Fruit fly (Drosophila melanogaster) whole organism, embryonic: ENCODE results near the gene chif.

Experiments
- BEAF-32 ChIP-seq: fragments of 200-800 bp; sonication (Bioruptor generic); optimal IDR thresholded peaks from 3 replicates; lab custom pipeline; 2017; ENCODE audit warnings: missing biosample characterization, missing genetic modification characterization, mild to moderate bottlenecking, moderate library complexity, missing genetic modification reagents
- Bgb ChIP-seq: fragments of 200-800 bp; sonication (Bioruptor generic); IDR thresholded peaks from 2 replicates; pipeline ENCODE4 v1.3.6; 2022; ENCODE audit warnings: missing biosample characterization, missing genetic modification characterization; ENCODE audit not compliant: partially characterized antibody
- CG10147 ChIP-seq: fragments of 200-800 bp; sonication (Bioruptor generic); optimal IDR thresholded peaks from 2 replicates; lab custom pipeline; 2019; ENCODE audit warnings: missing biosample characterization, mild to moderate bottlenecking, missing genetic modification characterization, moderate library complexity
- CG10267 ChIP-seq: fragments of 200-800 bp; sonication (Bioruptor generic); optimal IDR thresholded peaks from 2 replicates; lab custom pipeline; 2018; ENCODE audit warnings: missing biosample characterization, mild to moderate bottlenecking, missing genetic modification characterization, moderate library complexity
- CG10654 ChIP-seq: fragments of 200-800 bp; sonication (Bioruptor generic); optimal IDR thresholded peaks from 2 replicates; lab custom pipeline; 2016; ENCODE audit warnings: missing biosample characterization, missing genetic modification characterization
- CG12391 ChIP-seq: fragments of 200-800 bp; sonication (Bioruptor generic); optimal IDR thresholded peaks from 3 replicates; lab custom pipeline; 2018; ENCODE audit warnings: missing biosample characterization, mild to moderate bottlenecking, missing genetic modification characterization, moderate library complexity
- CG13624 ChIP-seq: fragments of 200-800 bp; sonication (Bioruptor generic); optimal IDR thresholded peaks from 2 replicates; lab custom pipeline; 2016; ENCODE audit warnings: missing biosample characterization, missing genetic modification characterization
- CG13775 ChIP-seq: fragments of 200-800 bp; sonication (Bioruptor generic); optimal IDR thresholded peaks from 3 replicates; lab custom pipeline; 2017; ENCODE audit warnings: missing biosample characterization, mild to moderate bottlenecking, missing genetic modification characterization
- CG17186 ChIP-seq: fragments of 200-800 bp; sonication (Bioruptor generic); optimal IDR thresholded peaks from 3 replicates; lab custom pipeline; 2017; ENCODE audit warnings: missing biosample characterization, missing genetic modification reagents, missing genetic modification characterization
- CG17359 ChIP-seq: fragments of 200-800 bp; sonication (Bioruptor generic); optimal IDR thresholded peaks from 3 replicates; lab custom pipeline; 2018; ENCODE audit warnings: missing biosample characterization, mild to moderate bottlenecking, missing genetic modification characterization, moderate library complexity
- CG17829 ChIP-seq: fragments of 200-800 bp; optimal IDR thresholded peaks from 2 replicates; lab custom pipeline; 2019; ENCODE audit warnings: missing biosample characterization, mild to moderate bottlenecking, missing genetic modification characterization, moderate library complexity
- CG1792 ChIP-seq: fragments of 200-800 bp; sonication (Bioruptor generic); optimal IDR thresholded peaks from 2 replicates; lab custom pipeline; 2016; ENCODE audit warnings: missing biosample characterization, missing genetic modification characterization
- CG18262 ChIP-seq: fragments of 200-800 bp; optimal IDR thresholded peaks from 3 replicates; lab custom pipeline; 2019; ENCODE audit warnings: missing biosample characterization, mild to moderate bottlenecking, missing genetic modification characterization, moderate library complexity
- CG2116 ChIP-seq: fragments of 200-800 bp; sonication (Bioruptor generic); optimal IDR thresholded peaks from 3 replicates; lab custom pipeline; 2018; ENCODE audit warnings: missing biosample characterization, mild to moderate bottlenecking, missing genetic modification characterization
- CG2120 ChIP-seq: fragments of 200-800 bp; sonication (Bioruptor generic); optimal IDR thresholded peaks from 3 replicates; lab custom pipeline; 2016; ENCODE audit warnings: missing biosample characterization, missing genetic modification characterization
- CG30403 ChIP-seq: fragments of 200-800 bp; sonication (Bioruptor generic); optimal IDR thresholded peaks from 3 replicates; lab custom pipeline; 2016; ENCODE audit warnings: missing biosample characterization, missing genetic modification characterization
- CG7928 ChIP-seq: fragments of 200-800 bp; sonication (Bioruptor generic); optimal IDR thresholded peaks from 2 replicates; lab custom pipeline; 2017; ENCODE audit warnings: missing biosample characterization, mild to moderate bottlenecking, missing genetic modification characterization
- CoRest ChIP-seq: fragments of 200-800 bp; sonication (Bioruptor generic); optimal IDR thresholded peaks from 3 replicates; lab custom pipeline; 2018; ENCODE audit warnings: missing biosample characterization, mild to moderate bottlenecking, missing genetic modification characterization, moderate library complexity
- Dbx ChIP-seq: fragments of 200-800 bp; sonication (Bioruptor generic); IDR thresholded peaks from 3 replicates; pipeline ENCODE4 v1.3.6; 2022; ENCODE audit warnings: missing biosample characterization, missing genetic modification characterization
- Dp ChIP-seq: fragments of 200-800 bp; sonication (Bioruptor generic); optimal IDR thresholded peaks from 2 replicates; lab custom pipeline; 2018; ENCODE audit warnings: missing biosample characterization, mild to moderate bottlenecking, missing genetic modification characterization, moderate library complexity
- H2.0 ChIP-seq: fragments of 200-800 bp; sonication (Bioruptor generic); IDR thresholded peaks from 2 replicates; pipeline ENCODE4 v1.3.6; 2022; ENCODE audit warnings: missing biosample characterization, missing genetic modification characterization
- HmgZ ChIP-seq: fragments of 200-800 bp; sonication (Bioruptor generic); optimal IDR thresholded peaks from 2 replicates; lab custom pipeline; 2018; ENCODE audit warnings: missing biosample characterization, mild to moderate bottlenecking, missing genetic modification characterization
- MTF-1 ChIP-seq: fragments of 200-800 bp; sonication (Bioruptor generic); optimal IDR thresholded peaks from 2 replicates; lab custom pipeline; 2018; ENCODE audit warnings: missing biosample characterization, mild to moderate bottlenecking, missing genetic modification characterization, borderline replicate concordance
- Max ChIP-seq: fragments of 200-800 bp; sonication (Bioruptor generic); optimal IDR thresholded peaks from 2 replicates; lab custom pipeline; 2016; ENCODE audit warnings: missing biosample characterization, mild to moderate bottlenecking, missing genetic modification characterization
- NFAT ChIP-seq: fragments of 200-800 bp; sonication (Bioruptor generic); IDR thresholded peaks from 2 replicates; pipeline ENCODE4 v1.3.6; 2022; ENCODE audit warnings: missing biosample characterization, missing genetic modification characterization
- PHDP ChIP-seq: fragments of 200-800 bp; sonication (Bioruptor generic); optimal IDR thresholded peaks from 3 replicates; lab custom pipeline; 2018; ENCODE audit warnings: missing biosample characterization, mild to moderate bottlenecking, missing genetic modification characterization, moderate library complexity
- Pdp1 ChIP-seq, 2 experiments: fragments of 200-800 bp; sonication (Bioruptor generic); optimal IDR thresholded peaks; 3 replicates each; lab custom pipeline; 2016; ENCODE audit warnings: missing biosample characterization in 2 of 2, missing genetic modification characterization in 2 of 2, mild to moderate bottlenecking in 1 of 2, moderate library complexity in 1 of 2
- Six4 ChIP-seq: fragments of 200-800 bp; sonication (Bioruptor generic); optimal IDR thresholded peaks from 2 replicates; lab custom pipeline; 2016; ENCODE audit warnings: missing biosample characterization, missing genetic modification characterization
- Ssrp ChIP-seq: fragments of 200-800 bp; sonication (Bioruptor generic); optimal IDR thresholded peaks from 2 replicates; lab custom pipeline; 2018; ENCODE audit warnings: missing biosample characterization, mild to moderate bottlenecking, missing genetic modification characterization, moderate library complexity
- Taf1 ChIP-seq: fragments of 200-800 bp; sonication (Bioruptor generic); IDR thresholded peaks from 2 replicates; pipeline ENCODE4 v1.3.6; 2022; ENCODE audit warnings: missing biosample characterization, missing genetic modification characterization
- YL-1 ChIP-seq: fragments of 200-800 bp; sonication (Bioruptor generic); optimal IDR thresholded peaks from 3 replicates; lab custom pipeline; 2017; ENCODE audit warnings: missing biosample characterization, mild to moderate bottlenecking, missing genetic modification characterization
- az2 ChIP-seq: fragments of 200-800 bp; sonication (Bioruptor generic); optimal IDR thresholded peaks from 3 replicates; lab custom pipeline; 2016; ENCODE audit warnings: missing biosample characterization, missing genetic modification characterization
- corto ChIP-seq: fragments of 200-800 bp; sonication (Bioruptor generic); optimal IDR thresholded peaks from 2 replicates; lab custom pipeline; 2016; ENCODE audit warnings: missing biosample characterization, mild to moderate bottlenecking, missing genetic modification characterization, moderate library complexity
- dmrt11E ChIP-seq: fragments of 200-800 bp; sonication (Bioruptor generic); optimal IDR thresholded peaks from 3 replicates; lab custom pipeline; 2018; ENCODE audit warnings: missing biosample characterization, mild to moderate bottlenecking, missing genetic modification characterization, moderate library complexity
- fu2 ChIP-seq: fragments of 200-800 bp; sonication (Bioruptor generic); optimal IDR thresholded peaks from 2 replicates; lab custom pipeline; 2016; ENCODE audit warnings: missing biosample characterization, missing genetic modification characterization
- gem ChIP-seq: fragments of 200-800 bp; sonication (Bioruptor generic); optimal IDR thresholded peaks from 2 replicates; lab custom pipeline; 2019; ENCODE audit warnings: missing biosample characterization, mild to moderate bottlenecking, missing genetic modification characterization, moderate library complexity
- ind ChIP-seq: fragments of 200-800 bp; sonication (Bioruptor generic); optimal IDR thresholded peaks from 3 replicates; lab custom pipeline; 2016; ENCODE audit warnings: missing biosample characterization, missing genetic modification characterization
- jing ChIP-seq: fragments of 200-800 bp; sonication (Bioruptor generic); optimal IDR thresholded peaks from 2 replicates; lab custom pipeline; 2018; ENCODE audit warnings: missing biosample characterization, mild to moderate bottlenecking, missing genetic modification characterization
- nmo ChIP-seq: fragments of 200-800 bp; sonication (Bioruptor generic); optimal IDR thresholded peaks from 2 replicates; lab custom pipeline; 2018; ENCODE audit warnings: missing biosample characterization, mild to moderate bottlenecking, missing genetic modification characterization, moderate library complexity
- phol ChIP-seq: fragments of 200-800 bp; sonication (Bioruptor generic); optimal IDR thresholded peaks from 3 replicates; lab custom pipeline; 2018; ENCODE audit warnings: missing biosample characterization, mild to moderate bottlenecking, missing genetic modification characterization, moderate library complexity
- sens ChIP-seq: fragments of 200-800 bp; sonication (Bioruptor generic); peaks from one replicate; lab custom pipeline; 2016; ENCODE audit warnings: missing biosample characterization, missing genetic modification characterization
- slou ChIP-seq: fragments of 200-800 bp; sonication (Bioruptor generic); optimal IDR thresholded peaks from 3 replicates; lab custom pipeline; 2016; ENCODE audit warnings: missing biosample characterization, missing genetic modification characterization
- sqz ChIP-seq: fragments of 200-800 bp; sonication (Bioruptor generic); optimal IDR thresholded peaks from 3 replicates; lab custom pipeline; 2018; ENCODE audit warnings: missing biosample characterization, mild to moderate bottlenecking, missing genetic modification characterization
- stwl ChIP-seq: fragments of 200-800 bp; sonication (Bioruptor generic); optimal IDR thresholded peaks from 3 replicates; lab custom pipeline; 2018; ENCODE audit warnings: missing biosample characterization, mild to moderate bottlenecking, missing genetic modification characterization, moderate library complexity
- sug ChIP-seq: fragments of 200-800 bp; optimal IDR thresholded peaks from 2 replicates; lab custom pipeline; 2019; ENCODE audit warnings: missing biosample characterization, mild to moderate bottlenecking, missing genetic modification characterization, moderate library complexity
- trem ChIP-seq: fragments of 200-800 bp; optimal IDR thresholded peaks from 3 replicates; lab custom pipeline; 2019; ENCODE audit warnings: missing biosample characterization, mild to moderate bottlenecking, missing genetic modification characterization, moderate library complexity
- tx ChIP-seq: fragments of 200-800 bp; sonication (Bioruptor generic); optimal IDR thresholded peaks from 2 replicates; lab custom pipeline; 2016; ENCODE audit warnings: missing biosample characterization, missing genetic modification characterization
- unc-4 ChIP-seq: fragments of 200-800 bp; sonication (Bioruptor generic); IDR thresholded peaks from 2 replicates; pipeline ENCODE4 v1.3.6; 2022; ENCODE audit warnings: missing biosample characterization, missing genetic modification characterization; ENCODE audit not compliant: partially characterized antibody
- zen ChIP-seq: fragments of 200-800 bp; sonication (Bioruptor generic); optimal IDR thresholded peaks from 3 replicates; lab custom pipeline; 2018; ENCODE audit warnings: missing biosample characterization, mild to moderate bottlenecking, missing genetic modification characterization, moderate library complexity
- zfh2 ChIP-seq: fragments of 200-800 bp; sonication (Bioruptor generic); optimal IDR thresholded peaks from 2 replicates; lab custom pipeline; 2016; ENCODE audit warnings: missing biosample characterization, missing genetic modification characterization

chif gene

dm6 chr2L:16310648-16311047 is 41.8 kb downstream of the chif start, which contains the start of the genes cni and fzy (continued):
- TF ChIP-seq CG10267 (peak; percentile 72), CG2120 (GFP tag; lab: Kevin White, UChicago) (peak; percentile 42), Dbx (GFP tag; lab: Robert Waterston, UW) (0 out of 3 replicates have a peak, but pooled peaks have one; percentile 32), phol (tag; lab: Kevin White, UChicago) (peak; percentile 94), CG2116 (GFP tag; lab: Kevin White, UChicago) (peak; percentile 88), Dp (GFP tag; lab: Kevin White, UChicago) (peak; percentile 88), CG13624 (peak; percentile 11), sens (GFP tag; lab: Kevin White, UChicago) (peak; percentile 82), jing (no peak), Max (GFP tag; lab: Kevin White, UChicago) (peak; percentile 66), CG18262 (peak; percentile 27), zfh2 (GFP tag; lab: Kevin White, UChicago) (peak; percentile 14), nmo (GFP tag; lab: Kevin White, UChicago) (peak; percentile 73), Six4 (peak; percentile 8), Bgb (GFP tag; lab: Robert Waterston, UW) (0 out of 2 replicates have a peak, but pooled peaks have one; percentile 16), zen (tag; lab: Kevin White, UChicago) (peak; percentile 66), dmrt11E (tag; lab: Kevin White, UChicago) (peak; percentile 21), CG13775 (peak; percentile 45), fu2 (GFP tag; lab: Kevin White, UChicago) (peak; percentile 9), YL-1 (GFP tag; lab: Kevin White, UChicago) (peak; percentile 83), CG17829 (tag; lab: Kevin White, UChicago) (peak; percentile 54), corto (GFP tag; lab: Kevin White, UChicago) (peak; percentile 51), HmgZ (tag; lab: Kevin White, UChicago) (peak; percentile 56), Ssrp (tag; lab: Kevin White, UChicago) (peak; percentile 3), CG1792 (GFP tag; lab: Kevin White, UChicago) (no peak), MTF-1 (no peak), CG10147 (peak; percentile 18), slou (GFP tag; lab: Kevin White, UChicago) (no peak), CG12391 (tag; lab: Kevin White, UChicago) (peak; percentile 74), Pdp1 (GFP tag; optimal IDR thresholded peaks at IDR 0.05; lab: Kevin White, UChicago) (peak; percentile 1 to 29), BEAF-32 (GFP tag; lab: Kevin White, UChicago) (peak; percentile 62), CG10654 (GFP tag; lab: Kevin White, UChicago) (peak; percentile 6), CoRest (peak; percentile 49), NFAT (GFP tag; lab: Robert Waterston, UW) (no peak), CG17359 (peak; percentile 1), H2.0 (GFP tag; lab: Robert Waterston, UW) (no peak), unc-4 (GFP tag; lab: Robert Waterston, UW) (peak; percentile 37; the same call in 1 of the 2 replicates), trem (tag; lab: Kevin White, UChicago) (peak; percentile 93), CG30403 (GFP tag; lab: Kevin White, UChicago) (peak; percentile 21), sqz (GFP tag; lab: Kevin White, UChicago) (peak; percentile 96), gem (tag; lab: Kevin White, UChicago) (peak; percentile 50), PHDP (tag; lab: Kevin White, UChicago) (peak; percentile 8), ind (GFP tag; lab: Kevin White, UChicago) (peak; percentile 34), CG7928 (GFP tag; lab: Kevin White, UChicago) (peak; percentile 97), sug (peak; percentile 32), stwl (peak; percentile 69), Taf1 (GFP tag; lab: Robert Waterston, UW) (no peak), az2 (GFP tag; lab: Kevin White, UChicago) (peak; percentile 12), tx (GFP tag; lab: Kevin White, UChicago) (no peak), CG17186 (GFP tag; lab: Kevin White, UChicago) (peak; percentile 68)
